Worm (Caenorhabditis elegans) whole organism, L2 larva: ENCODE measurements around the gene ZK1320.11.

Experiments
- blmp-1 ChIP-seq: sonication (generic microtip); optimal IDR thresholded peaks from 2 replicates; lab custom pipeline; 2017; ENCODE audit warnings: missing genetic modification characterization, mild to moderate bottlenecking, missing compliant biosample characterization, antibody characterized with exemption, moderate library complexity; ENCODE audit not compliant: insufficient read depth
- crh-2 ChIP-seq: sonication (generic microtip); optimal IDR thresholded peaks from 2 replicates; lab custom pipeline; 2017; ENCODE audit warnings: missing biosample characterization, missing genetic modification characterization
- egl-27 ChIP-seq: sonication (generic microtip); optimal IDR thresholded peaks from 3 replicates; lab custom pipeline; 2017; ENCODE audit warnings: missing biosample characterization, missing genetic modification reagents, missing genetic modification characterization
- gmeb-1 ChIP-seq: fragments of 150-350 bp; optimal IDR thresholded peaks from 2 replicates; lab custom pipeline; 2014; ENCODE audit warnings: missing biosample characterization, missing genetic modification characterization
- lsy-2 ChIP-seq, 2 experiments: fragments of 150-350 bp in 1 of 2; sonication (generic microtip) in 1 of 2; optimal IDR thresholded peaks; 2 replicates each; lab custom pipeline; 2014 to 2017; ENCODE audit warnings: missing biosample characterization in 2 of 2, missing genetic modification characterization in 2 of 2
- nhr-12 ChIP-seq: fragments of 150-350 bp; optimal IDR thresholded peaks from 2 replicates; lab custom pipeline; 2014; ENCODE audit warnings: missing biosample characterization, missing genetic modification characterization
- nhr-21 ChIP-seq: fragments of 150-350 bp; optimal IDR thresholded peaks from 2 replicates; lab custom pipeline; 2014; ENCODE audit warnings: missing biosample characterization, missing genetic modification characterization
- peb-1 ChIP-seq: fragments of 150-350 bp; optimal IDR thresholded peaks from 2 replicates; lab custom pipeline; 2014; ENCODE audit warnings: missing biosample characterization, missing genetic modification characterization
- sem-4 ChIP-seq: fragments of 150-350 bp; optimal IDR thresholded peaks from 2 replicates; lab custom pipeline; 2014; ENCODE audit warnings: missing biosample characterization, missing genetic modification reagents, missing genetic modification characterization
- snpc-4 ChIP-seq: fragments of 150-350 bp; optimal IDR thresholded peaks from 2 replicates; lab custom pipeline; 2014; ENCODE audit warnings: missing biosample characterization, missing genetic modification characterization
- unc-55 ChIP-seq: fragments of 150-350 bp; sonication (generic microtip); optimal IDR thresholded peaks from 3 replicates; lab custom pipeline; 2014; ENCODE audit warnings: missing biosample characterization, missing genetic modification reagents, missing genetic modification characterization

ZK1320.11 gene

ce11 chrII:9716417-9717039, 49.1 kb downstream of the ZK1320.11 start, which contains the start of gene wee-1.3 (continued):
- TF ChIP-seq peb-1 (tag; lab: Kevin White, UChicago) (no peak), unc-55 (peak; percentile 91)

- TF ChIP-seq nhr-12 (tag; lab: Kevin White, UChicago) (no peak), lsy-2 (tag; optimal IDR thresholded peaks at IDR 0.05; lab: Kevin White, UChicago) (no peak), sem-4 (no peak), snpc-4 (tag; lab: Kevin White, UChicago) (no peak), unc-55 (no peak), nhr-21 (no peak), blmp-1 (tag; lab: Kevin White, UChicago) (no peak), crh-2 (tag; lab: Kevin White, UChicago) (no peak), gmeb-1 (tag; lab: Kevin White, UChicago) (no peak), egl-27 (no peak)
Measured at ce11 chrII:9717904-9718303, 50.5 kb downstream of the ZK1320.11 start, which contains the start of gene Y53C12A.6. Gene Y53C12A.6, minus strand, starts transcription at chrII:9718004.
